Fruit fly (Drosophila melanogaster) S2 (cell line): ENCODE data around the gene CG3156.

Source experiments
- CG8478 ChIP-seq: fragments of >200 bp; optimal IDR thresholded peaks from 2 replicates; lab custom pipeline; 2018
- CTCF ChIP-seq, 2 experiments: fragments of >200 bp; optimal IDR thresholded peaks; 2 replicates each; lab custom pipeline; 2018

DNA sequence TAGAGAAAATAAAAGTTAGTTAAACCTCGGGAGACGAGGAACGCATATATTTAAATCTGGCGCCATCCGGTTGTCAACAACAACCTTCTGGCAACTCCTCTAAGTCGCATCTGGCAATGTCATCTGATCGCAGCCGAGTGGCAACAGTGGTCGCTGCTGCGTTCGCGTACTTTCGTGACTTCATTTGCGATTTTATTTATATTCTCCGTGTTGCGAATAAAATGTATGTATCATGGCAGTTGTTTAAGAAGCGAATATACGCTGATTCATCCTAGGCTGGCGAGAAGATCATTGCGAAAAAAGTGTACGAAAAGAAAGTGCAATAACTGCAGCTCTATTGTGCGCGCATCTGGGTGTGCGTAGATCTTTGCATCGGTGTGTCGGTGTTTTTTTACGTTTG, 8.6 kb downstream of the CG3156 start, which contains the start of gene svr:
- TF ChIP-seq CTCF (optimal IDR thresholded peaks at IDR 0.05; lab: Kevin White, UChicago) (peak; percentile 29 to 51), CG8478 (lab: Kevin White, UChicago) (no peak)
